Worm (Caenorhabditis elegans): ENCODE data around the gene nhr-230.

ce11 chrV:18806409-18806808 lies 40.2 kb upstream of the nhr-230 start, which contains the start of gene sri-10:
- TF ChIP-seq nhr-76 (tag; optimal IDR thresholded peaks at IDR 0.05) = no peak
- no peak for TF ChIP-seq arid-1 (GFP tag; conservative IDR thresholded peaks at IDR 0.05)
- no peak for TF ChIP-seq jun-1 (tag; optimal IDR thresholded peaks at IDR 0.05)
- no peak for TF ChIP-seq nhr-48 (tag; optimal IDR thresholded peaks at IDR 0.05)
- TF ChIP-seq unc-39 (tag; optimal IDR thresholded peaks at IDR 0.05) = no peak

Data from whole organism, L4 larva.